Fruit fly (Drosophila melanogaster) whole organism, embryonic: ENCODE measurements around the gene CG7304.

Experiments
- Aef1 ChIP-seq: fragments of 200-800 bp; sonication (Bioruptor generic); IDR thresholded peaks from 3 replicates; pipeline ENCODE4 v1.3.6; 2022; ENCODE audit warnings: missing biosample characterization, missing genetic modification characterization
- Atf-2 ChIP-seq: fragments of 200-800 bp; sonication (Bioruptor generic); optimal IDR thresholded peaks from 2 replicates; lab custom pipeline; 2016; ENCODE audit warnings: missing biosample characterization, missing genetic modification characterization
- CG10209 ChIP-seq: fragments of 200-800 bp; sonication (Bioruptor generic); optimal IDR thresholded peaks from 3 replicates; lab custom pipeline; 2017; ENCODE audit warnings: missing biosample characterization, mild to moderate bottlenecking, missing genetic modification characterization, missing genetic modification reagents
- CG10274 ChIP-seq: fragments of 200-800 bp; sonication (Bioruptor generic); optimal IDR thresholded peaks from 3 replicates; lab custom pipeline; 2017; ENCODE audit warnings: missing biosample characterization, mild to moderate bottlenecking, missing genetic modification characterization
- CG10462 ChIP-seq: fragments of 200-800 bp; sonication (Bioruptor generic); optimal IDR thresholded peaks from 2 replicates; lab custom pipeline; 2016; ENCODE audit warnings: missing biosample characterization, missing genetic modification characterization
- CG10543 ChIP-seq: fragments of 200-800 bp; sonication (Bioruptor generic); optimal IDR thresholded peaks from 3 replicates; lab custom pipeline; 2017; ENCODE audit warnings: missing biosample characterization, mild to moderate bottlenecking, missing genetic modification characterization, moderate library complexity
- CG12236 ChIP-seq: fragments of 200-800 bp; sonication (Bioruptor generic); optimal IDR thresholded peaks from 2 replicates; lab custom pipeline; 2016; ENCODE audit warnings: missing biosample characterization, missing genetic modification characterization
- CG12769 ChIP-seq: fragments of 200-800 bp; sonication (Bioruptor generic); optimal IDR thresholded peaks from 2 replicates; lab custom pipeline; 2019; ENCODE audit warnings: missing biosample characterization, mild to moderate bottlenecking, missing genetic modification characterization, moderate library complexity
- CG13287 ChIP-seq: fragments of 200-800 bp; sonication (Bioruptor generic); IDR thresholded peaks from 2 replicates; pipeline ENCODE4 v1.3.6; 2022; ENCODE audit warnings: missing biosample characterization, missing genetic modification characterization; ENCODE audit not compliant: partially characterized antibody
- CG13296 ChIP-seq: fragments of 200-800 bp; sonication (Bioruptor generic); optimal IDR thresholded peaks from 3 replicates; lab custom pipeline; 2018; ENCODE audit warnings: missing biosample characterization, mild to moderate bottlenecking, missing genetic modification characterization
- CG15269 ChIP-seq: fragments of 200-800 bp; sonication (Bioruptor generic); optimal IDR thresholded peaks from 2 replicates; lab custom pipeline; 2018; ENCODE audit warnings: missing biosample characterization, mild to moderate bottlenecking, missing genetic modification characterization, moderate library complexity
- CG16779 ChIP-seq: fragments of 200-800 bp; sonication (Bioruptor generic); IDR thresholded peaks from 2 replicates; pipeline ENCODE4 v1.3.6; 2022; ENCODE audit warnings: missing biosample characterization, missing genetic modification characterization
- CG2202 ChIP-seq: fragments of 200-800 bp; sonication (Bioruptor generic); optimal IDR thresholded peaks from 2 replicates; lab custom pipeline; 2018; ENCODE audit warnings: missing biosample characterization, mild to moderate bottlenecking, missing genetic modification characterization
- CG31365 ChIP-seq: fragments of 200-800 bp; sonication (Bioruptor generic); optimal IDR thresholded peaks from 2 replicates; lab custom pipeline; 2018; ENCODE audit warnings: missing biosample characterization, mild to moderate bottlenecking, missing genetic modification characterization
- CG33557 ChIP-seq: fragments of 200-800 bp; sonication (Bioruptor generic); optimal IDR thresholded peaks from 2 replicates; lab custom pipeline; 2019; ENCODE audit warnings: missing biosample characterization, mild to moderate bottlenecking, missing genetic modification characterization, moderate library complexity
- CG6272 ChIP-seq: fragments of 200-800 bp; sonication (Bioruptor generic); IDR thresholded peaks from 2 replicates; pipeline ENCODE4 v1.3.6; 2022; ENCODE audit warnings: missing biosample characterization, missing genetic modification characterization
- CG7357 ChIP-seq: fragments of 200-800 bp; sonication (Bioruptor generic); IDR thresholded peaks from 3 replicates; pipeline ENCODE4 v1.3.6; 2022; ENCODE audit warnings: missing biosample characterization, missing genetic modification characterization
- CG8089 ChIP-seq: fragments of 200-800 bp; sonication (Bioruptor generic); optimal IDR thresholded peaks from 3 replicates; lab custom pipeline; 2016; ENCODE audit warnings: missing biosample characterization, missing genetic modification characterization
- CG8281 ChIP-seq: fragments of 200-800 bp; sonication (Bioruptor generic); optimal IDR thresholded peaks from 2 replicates; lab custom pipeline; 2018; ENCODE audit warnings: missing biosample characterization, mild to moderate bottlenecking, missing genetic modification characterization, moderate library complexity
- CG9437 ChIP-seq: fragments of 200-800 bp; sonication (Bioruptor generic); optimal IDR thresholded peaks from 2 replicates; lab custom pipeline; 2018; ENCODE audit warnings: missing biosample characterization, mild to moderate bottlenecking, missing genetic modification characterization
- CG9609 ChIP-seq: fragments of 200-800 bp; sonication (Bioruptor generic); optimal IDR thresholded peaks from 3 replicates; lab custom pipeline; 2016; ENCODE audit warnings: missing biosample characterization, missing genetic modification characterization
- CG9727 ChIP-seq: fragments of 200-800 bp; sonication (Bioruptor generic); optimal IDR thresholded peaks from 3 replicates; lab custom pipeline; 2017; ENCODE audit warnings: missing biosample characterization, mild to moderate bottlenecking, missing genetic modification characterization
- Dad ChIP-seq: fragments of 200-800 bp; sonication (Bioruptor generic); optimal IDR thresholded peaks from 3 replicates; lab custom pipeline; 2016; ENCODE audit warnings: missing biosample characterization, missing genetic modification characterization
- Doc2 ChIP-seq: fragments of 200-800 bp; sonication (Bioruptor generic); IDR thresholded peaks from 2 replicates; pipeline ENCODE4 v1.3.6; 2022; ENCODE audit warnings: missing biosample characterization, missing genetic modification characterization
- Drgx ChIP-seq: fragments of 200-800 bp; sonication (Bioruptor generic); IDR thresholded peaks from 2 replicates; pipeline ENCODE4 v1.3.6; 2022; ENCODE audit warnings: missing biosample characterization, missing genetic modification characterization
- Elba2 ChIP-seq: fragments of 200-800 bp; sonication (Bioruptor generic); optimal IDR thresholded peaks from 3 replicates; lab custom pipeline; 2016; ENCODE audit warnings: missing biosample characterization, missing genetic modification characterization
- Ets97D ChIP-seq: fragments of 200-800 bp; sonication (Bioruptor generic); optimal IDR thresholded peaks from 3 replicates; lab custom pipeline; 2016; ENCODE audit warnings: missing biosample characterization, missing genetic modification characterization
- Fer1 ChIP-seq: fragments of 200-800 bp; sonication (Bioruptor generic); optimal IDR thresholded peaks from 2 replicates; lab custom pipeline; 2017; ENCODE audit warnings: missing biosample characterization, mild to moderate bottlenecking, missing genetic modification characterization
- Fer2 ChIP-seq: fragments of 200-800 bp; sonication (Bioruptor generic); optimal IDR thresholded peaks from 2 replicates; lab custom pipeline; 2018; ENCODE audit warnings: missing biosample characterization, mild to moderate bottlenecking, missing genetic modification characterization, moderate library complexity
- H2.0 ChIP-seq: fragments of 200-800 bp; sonication (Bioruptor generic); IDR thresholded peaks from 2 replicates; pipeline ENCODE4 v1.3.6; 2022; ENCODE audit warnings: missing biosample characterization, missing genetic modification characterization
- Lpt ChIP-seq: fragments of >200 bp; optimal IDR thresholded peaks from 2 replicates; lab custom pipeline; 2018; ENCODE audit warnings: missing biosample characterization, missing genetic modification characterization
- Mad ChIP-seq: fragments of 200-800 bp; sonication (Bioruptor generic); optimal IDR thresholded peaks from 2 replicates; lab custom pipeline; 2016; ENCODE audit warnings: missing biosample characterization, missing genetic modification characterization
- Mrtf ChIP-seq: fragments of 200-800 bp; sonication (Bioruptor generic); IDR thresholded peaks from 3 replicates; pipeline ENCODE4 v1.3.6; 2022; ENCODE audit warnings: missing biosample characterization, missing genetic modification characterization
- Myb ChIP-seq: fragments of 200-800 bp; sonication (Bioruptor generic); optimal IDR thresholded peaks from 2 replicates; lab custom pipeline; 2016; ENCODE audit warnings: missing biosample characterization, missing genetic modification characterization
- Ravus ChIP-seq: fragments of 200-800 bp; sonication (Bioruptor generic); IDR thresholded peaks from 2 replicates; pipeline ENCODE4 v1.3.6; 2022; ENCODE audit warnings: missing biosample characterization, missing genetic modification characterization
- Xrp1 ChIP-seq: fragments of 200-800 bp; sonication (Bioruptor generic); IDR thresholded peaks from 2 replicates; pipeline ENCODE4 v1.3.6; 2022; ENCODE audit warnings: missing biosample characterization, missing genetic modification characterization
- aop ChIP-seq: fragments of 200-800 bp; sonication (Bioruptor generic); IDR thresholded peaks from 2 replicates; pipeline ENCODE4 v1.3.6; 2022; ENCODE audit warnings: missing biosample characterization, missing genetic modification characterization
- cad ChIP-seq: fragments of >200 bp; optimal IDR thresholded peaks from 2 replicates; lab custom pipeline; 2017; ENCODE audit warnings: missing biosample characterization, missing genetic modification characterization
- caup ChIP-seq: fragments of 200-800 bp; sonication (Bioruptor generic); optimal IDR thresholded peaks from 3 replicates; lab custom pipeline; 2017; ENCODE audit warnings: missing biosample characterization, mild to moderate bottlenecking, missing genetic modification characterization, moderate library complexity; ENCODE audit not compliant: severe bottlenecking
- crc ChIP-seq: fragments of 200-800 bp; sonication (Bioruptor generic); optimal IDR thresholded peaks from 2 replicates; lab custom pipeline; 2016; ENCODE audit warnings: missing biosample characterization, missing genetic modification characterization
- en ChIP-seq: fragments of 200-800 bp; sonication (Bioruptor generic); optimal IDR thresholded peaks from 2 replicates; lab custom pipeline; 2016; ENCODE audit warnings: missing biosample characterization, missing genetic modification characterization
- exex ChIP-seq: fragments of 200-800 bp; sonication (Bioruptor generic); optimal IDR thresholded peaks from 4 replicates; lab custom pipeline; 2018; ENCODE audit warnings: missing biosample characterization, mild to moderate bottlenecking, missing genetic modification characterization, moderate library complexity
- fru ChIP-seq: fragments of >200 bp; optimal IDR thresholded peaks from 2 replicates; lab custom pipeline; 2017
- gt ChIP-seq: fragments of 200-800 bp; sonication (Bioruptor generic); IDR thresholded peaks from 2 replicates; pipeline ENCODE4 v1.3.6; 2022; ENCODE audit warnings: missing biosample characterization, missing genetic modification characterization
- kay ChIP-seq: fragments of 200-800 bp; sonication (Bioruptor generic); optimal IDR thresholded peaks from 2 replicates; lab custom pipeline; 2016; ENCODE audit warnings: missing biosample characterization, missing genetic modification characterization
- lab ChIP-seq: fragments of 200-800 bp; sonication (Bioruptor generic); optimal IDR thresholded peaks from 3 replicates; lab custom pipeline; 2017; ENCODE audit warnings: missing biosample characterization, missing genetic modification characterization, mild to moderate bottlenecking, moderate library complexity, missing genetic modification reagents
- phol ChIP-seq: fragments of 200-800 bp; sonication (Bioruptor generic); optimal IDR thresholded peaks from 3 replicates; lab custom pipeline; 2018; ENCODE audit warnings: missing biosample characterization, mild to moderate bottlenecking, missing genetic modification characterization, moderate library complexity
- pita ChIP-seq: fragments of 200-800 bp; sonication (Bioruptor generic); optimal IDR thresholded peaks from 2 replicates; lab custom pipeline; 2017; ENCODE audit warnings: missing biosample characterization, mild to moderate bottlenecking, missing genetic modification characterization
- run ChIP-seq: fragments of 200-800 bp; sonication (Bioruptor generic); optimal IDR thresholded peaks from 3 replicates; lab custom pipeline; 2018; ENCODE audit warnings: missing biosample characterization, mild to moderate bottlenecking, missing genetic modification characterization
- stc ChIP-seq: fragments of 200-800 bp; sonication (Bioruptor generic); IDR thresholded peaks from 2 replicates; pipeline ENCODE4 v1.3.6; 2022; ENCODE audit warnings: missing biosample characterization, missing genetic modification characterization
- tna ChIP-seq: fragments of 200-800 bp; sonication (Bioruptor generic); IDR thresholded peaks from 2 replicates; pipeline ENCODE4 v1.3.6; 2022; ENCODE audit warnings: missing biosample characterization, missing genetic modification characterization; ENCODE audit not compliant: partially characterized antibody

The CG7304 gene

dm6 chr3L:15704250-15704985 is 24.9 kb downstream of the CG7304 start (continued):
- no peak for TF ChIP-seq caup (GFP tag; lab: Kevin White, UChicago)
- no peak for TF ChIP-seq CG8281
- TF ChIP-seq kay (GFP tag; lab: Kevin White, UChicago) = no peak
- TF ChIP-seq CG6272 = no peak
- TF ChIP-seq CG10209 (GFP tag; lab: Kevin White, UChicago) = peak; percentile 62
- no peak for TF ChIP-seq Atf-2 (GFP tag; lab: Kevin White, UChicago)
- peak; percentile 28 for TF ChIP-seq run
- TF ChIP-seq CG7357 = peak; percentile 41; the same call in 1 of the 3 replicates
- TF ChIP-seq CG10274 (GFP tag; lab: Kevin White, UChicago) = no peak
- TF ChIP-seq lab (GFP tag; lab: Kevin White, UChicago) = peak; percentile 30
- TF ChIP-seq crc (GFP tag; lab: Kevin White, UChicago) = no peak
- peak; percentile 18 for TF ChIP-seq CG2202 (tag; lab: Kevin White, UChicago)
- 0 out of 3 replicates have a peak, but pooled peaks have one; percentile 38 for TF ChIP-seq Mrtf
- no peak for TF ChIP-seq Fer2
- TF ChIP-seq Lpt (GFP tag; lab: Kevin White, UChicago) = no peak
- no peak for TF ChIP-seq gt (GFP tag; lab: Robert Waterston, UW)
- no peak for TF ChIP-seq Drgx
- TF ChIP-seq Doc2 (GFP tag; lab: Robert Waterston, UW) = no peak
- no peak for TF ChIP-seq Ravus (GFP tag; lab: Robert Waterston, UW)
- no peak for TF ChIP-seq CG31365 (tag; lab: Kevin White, UChicago)
- no peak for TF ChIP-seq CG12236 (GFP tag; lab: Kevin White, UChicago)
- TF ChIP-seq phol (tag; lab: Kevin White, UChicago) = peak; percentile 83
- TF ChIP-seq CG9727 (GFP tag; lab: Kevin White, UChicago) = peak; percentile 86
- no peak for TF ChIP-seq CG8089
- TF ChIP-seq CG10462 = peak; percentile 52
- no peak for TF ChIP-seq CG13287 (GFP tag; lab: Robert Waterston, UW)
- TF ChIP-seq en = no peak
- TF ChIP-seq pita (GFP tag; lab: Kevin White, UChicago) = no peak
- no peak for TF ChIP-seq CG16779 (GFP tag; lab: Robert Waterston, UW)
- TF ChIP-seq Dad (GFP tag; lab: Kevin White, UChicago) = no peak
- peak; percentile 51 for TF ChIP-seq exex (tag; lab: Kevin White, UChicago)
- no peak for TF ChIP-seq Myb (GFP tag; lab: Kevin White, UChicago)
- TF ChIP-seq aop (GFP tag; lab: Robert Waterston, UW) = no peak
- TF ChIP-seq Elba2 (GFP tag; lab: Kevin White, UChicago) = no peak
- peak; percentile 45 for TF ChIP-seq CG9437 (GFP tag; lab: Kevin White, UChicago)
- no peak for TF ChIP-seq CG13296 (GFP tag; lab: Kevin White, UChicago)
- TF ChIP-seq Mad (GFP tag; lab: Kevin White, UChicago) = no peak
- no peak for TF ChIP-seq Aef1
- peak; percentile 66 for TF ChIP-seq Xrp1 (GFP tag; lab: Robert Waterston, UW)
- no peak for TF ChIP-seq CG9609
- TF ChIP-seq Fer1 (GFP tag; lab: Kevin White, UChicago) = peak; percentile 14
- no peak for TF ChIP-seq stc
- TF ChIP-seq CG15269 (tag; lab: Kevin White, UChicago) = peak; percentile 60
- no peak for TF ChIP-seq Ets97D (GFP tag; lab: Kevin White, UChicago)
- no peak for TF ChIP-seq H2.0
- TF ChIP-seq cad (GFP tag; lab: Kevin White, UChicago) = no peak
- no peak for TF ChIP-seq fru (lab: Kevin White, UChicago)
- TF ChIP-seq CG12769 (tag; lab: Kevin White, UChicago) = no peak
- TF ChIP-seq CG33557 = peak; percentile 57
- peak; percentile 8 for TF ChIP-seq CG10543
- TF ChIP-seq tna (GFP tag; lab: Robert Waterston, UW) = no peak
